Fruit fly (Drosophila melanogaster): Measurements from ENCODE around the gene Dnaaf6.

Gene Dnaaf6

dm6 chr3L:14678097-14678679 is 6.4 kb upstream of the Dnaaf6 start, which contains the start of gene CG4914 (continued):
- peak; percentile 74 for TF ChIP-seq CG2875 (GFP tag; optimal IDR thresholded peaks at IDR 0.05)
- peak; percentile 90 for TF ChIP-seq CG15601 (tag; optimal IDR thresholded peaks at IDR 0.05)
- TF ChIP-seq slp2 (GFP tag; optimal IDR thresholded peaks at IDR 0.05) = no peak
- TF ChIP-seq tgo (GFP tag; IDR thresholded peaks at IDR 0.05) = no peak; the same call in 1 of the 3 replicates
- TF ChIP-seq Ravus (GFP tag; IDR thresholded peaks at IDR 0.05) = no peak
- no peak for TF ChIP-seq CG2199 (GFP tag; IDR thresholded peaks at IDR 0.05)
- TF ChIP-seq Lim3 (GFP tag; IDR thresholded peaks at IDR 0.05) = no peak
- peak; percentile 66 for TF ChIP-seq ssp (GFP tag; IDR thresholded peaks at IDR 0.05)
- peak; percentile 81 for TF ChIP-seq Sox100B (GFP tag; optimal IDR thresholded peaks at IDR 0.05)
- no peak for TF ChIP-seq pan (optimal IDR thresholded peaks at IDR 0.05)
- TF ChIP-seq pan (GFP tag; optimal IDR thresholded peaks at IDR 0.05 in 1 of 2, IDR thresholded peaks at IDR 0.05 in 1 of 2) = peak in 1 of 2 experiments; percentile 52
- no peak for TF ChIP-seq CG6175 (GFP tag; IDR thresholded peaks at IDR 0.05)
- TF ChIP-seq pb (GFP tag; optimal IDR thresholded peaks at IDR 0.05) = no peak
- peak; percentile 49 for TF ChIP-seq nau (GFP tag; optimal IDR thresholded peaks at IDR 0.05)
- TF ChIP-seq Ptx1 (GFP tag; IDR thresholded peaks at IDR 0.05) = peak; percentile 74
- TF ChIP-seq Scr (GFP tag; IDR thresholded peaks at IDR 0.05; ENCODE audit: partially characterized antibody) = no peak
- TF ChIP-seq tx (GFP tag; optimal IDR thresholded peaks at IDR 0.05) = no peak
- TF ChIP-seq ase (GFP tag; IDR thresholded peaks at IDR 0.05) = no peak; the same call in 2 of the 3 replicates
- TF ChIP-seq phol (tag; optimal IDR thresholded peaks at IDR 0.05) = peak; percentile 91
- TF ChIP-seq Fer2 (tag; optimal IDR thresholded peaks at IDR 0.05) = no peak
- no peak for TF ChIP-seq da (GFP tag; optimal IDR thresholded peaks at IDR 0.05)
- TF ChIP-seq CG34422 (GFP tag; IDR thresholded peaks at IDR 0.05) = peak; percentile 60; the same call in 1 of the 3 replicates
- no peak for TF ChIP-seq CG10543 (GFP tag; optimal IDR thresholded peaks at IDR 0.05)
- peak; percentile 45; the same call in 1 of the 2 replicates for TF ChIP-seq CG32767 (GFP tag; IDR thresholded peaks at IDR 0.05)
- no peak for TF ChIP-seq Side (GFP tag; optimal IDR thresholded peaks at IDR 0.05)
- TF ChIP-seq CG4282 (GFP tag; optimal IDR thresholded peaks at IDR 0.05) = no peak
- TF ChIP-seq B-H2 (GFP tag; optimal IDR thresholded peaks at IDR 0.05) = no peak
- no peak for TF ChIP-seq insv (GFP tag; optimal IDR thresholded peaks at IDR 0.05)
- peak; percentile 60; the same call in 1 of the 2 replicates for TF ChIP-seq H2.0 (GFP tag; IDR thresholded peaks at IDR 0.05)
- no peak for TF ChIP-seq CG3838 (GFP tag; optimal IDR thresholded peaks at IDR 0.05)
- peak; percentile 26 for TF ChIP-seq CG4707 (GFP tag; optimal IDR thresholded peaks at IDR 0.05)
- peak; percentile 34 for TF ChIP-seq CG6683 (GFP tag; optimal IDR thresholded peaks at IDR 0.05)
- no peak for TF ChIP-seq fru (optimal IDR thresholded peaks at IDR 0.05)
- TF ChIP-seq pzg (GFP tag; optimal IDR thresholded peaks at IDR 0.05) = no peak
- TF ChIP-seq hbn (GFP tag; IDR thresholded peaks at IDR 0.05; ENCODE audit: partially characterized antibody) = no peak
- peak; percentile 34; the same call in 1 of the 2 replicates for TF ChIP-seq gt (GFP tag; IDR thresholded peaks at IDR 0.05)
- peak in 1 of 2 experiments; percentile 5 for TF ChIP-seq crp (GFP tag; optimal IDR thresholded peaks at IDR 0.05)
- TF ChIP-seq CG5953 (GFP tag; IDR thresholded peaks at IDR 0.05) = peak; percentile 19; the same call in 1 of the 2 replicates
- TF ChIP-seq ken (GFP tag; IDR thresholded peaks at IDR 0.05) = no peak
- TF ChIP-seq exex (tag; optimal IDR thresholded peaks at IDR 0.05) = no peak
- no peak for TF ChIP-seq Trl (optimal IDR thresholded peaks at IDR 0.05)
- no peak for TF ChIP-seq Trl (GFP tag; optimal IDR thresholded peaks at IDR 0.05)
- no peak for TF ChIP-seq wor (GFP tag; IDR thresholded peaks at IDR 0.05)
- no peak for TF ChIP-seq fd102C (GFP tag; optimal IDR thresholded peaks at IDR 0.05)
- TF ChIP-seq NFAT (GFP tag; IDR thresholded peaks at IDR 0.05) = no peak
- no peak for TF ChIP-seq knrl (GFP tag; IDR thresholded peaks at IDR 0.05; ENCODE audit: partially characterized antibody)
- no peak for TF ChIP-seq dati (GFP tag; IDR thresholded peaks at IDR 0.05)
- no peak for TF ChIP-seq pita (GFP tag; optimal IDR thresholded peaks at IDR 0.05)
- no peak for TF ChIP-seq CG9609 (GFP tag; optimal IDR thresholded peaks at IDR 0.05)
- TF ChIP-seq Hand (GFP tag; optimal IDR thresholded peaks at IDR 0.05) = no peak
- TF ChIP-seq aop (GFP tag; IDR thresholded peaks at IDR 0.05) = no peak
- TF ChIP-seq danr (GFP tag; IDR thresholded peaks at IDR 0.05) = no peak
